Worm (Caenorhabditis elegans) whole organism, late embryonic: ENCODE data around the gene mtm-5.

Source experiments
- F13H6.1 ChIP-seq: sonication (generic microtip); optimal IDR thresholded peaks from 2 replicates; lab custom pipeline; 2016; ENCODE audit warnings: missing genetic modification characterization, missing compliant biosample characterization
- Y22D7AL.16 ChIP-seq: sonication (generic microtip); optimal IDR thresholded peaks from 2 replicates; lab custom pipeline; 2016; ENCODE audit warnings: missing genetic modification characterization, missing compliant biosample characterization
- ahr-1 ChIP-seq: sonication (generic microtip); optimal IDR thresholded peaks from 2 replicates; lab custom pipeline; 2016; ENCODE audit warnings: missing genetic modification characterization, missing compliant biosample characterization
- ceh-14 ChIP-seq: sonication (generic microtip); optimal IDR thresholded peaks from 2 replicates; lab custom pipeline; 2016; ENCODE audit warnings: missing genotype, missing genetic modification characterization, missing compliant biosample characterization
- ceh-2 ChIP-seq: sonication (generic microtip); optimal IDR thresholded peaks from 2 replicates; lab custom pipeline; 2016; ENCODE audit warnings: missing genotype, missing genetic modification characterization, missing compliant biosample characterization
- ceh-45 ChIP-seq: fragments of 200-800 bp; sonication (Bioruptor generic); IDR thresholded peaks from 2 replicates; pipeline ENCODE4 v1.3.6; 2022; ENCODE audit warnings: missing genetic modification reagents, missing genetic modification characterization, missing compliant biosample characterization
- ceh-48 ChIP-seq: sonication (generic microtip); optimal IDR thresholded peaks from 2 replicates; lab custom pipeline; 2016; ENCODE audit warnings: missing genetic modification characterization, inconsistent platforms, missing compliant biosample characterization
- ceh-6 ChIP-seq: fragments of 200-800 bp; sonication (Bioruptor generic); optimal IDR thresholded peaks from 2 replicates; lab custom pipeline; 2018; ENCODE audit warnings: mild to moderate bottlenecking, missing genetic modification characterization, missing compliant biosample characterization
- ceh-9 ChIP-seq: sonication (generic microtip); optimal IDR thresholded peaks from 2 replicates; lab custom pipeline; 2016; ENCODE audit warnings: mild to moderate bottlenecking, missing genetic modification characterization, inconsistent platforms, missing compliant biosample characterization
- che-1 ChIP-seq: sonication (generic microtip); optimal IDR thresholded peaks from 2 replicates; lab custom pipeline; 2016; ENCODE audit warnings: mild to moderate bottlenecking, missing genetic modification characterization, missing compliant biosample characterization
- elt-2 ChIP-seq: sonication (generic microtip); optimal IDR thresholded peaks from 2 replicates; lab custom pipeline; 2016; ENCODE audit warnings: missing genetic modification reagents, missing genetic modification characterization, missing compliant biosample characterization
- elt-4 ChIP-seq: sonication (generic microtip); optimal IDR thresholded peaks from 2 replicates; lab custom pipeline; 2016; ENCODE audit warnings: missing genetic modification characterization, missing compliant biosample characterization
- ets-4 ChIP-seq: sonication (generic microtip); optimal IDR thresholded peaks from 2 replicates; lab custom pipeline; 2016; ENCODE audit warnings: missing genetic modification characterization, missing compliant biosample characterization
- fax-1 ChIP-seq: sonication (generic microtip); optimal IDR thresholded peaks from 2 replicates; lab custom pipeline; 2016; ENCODE audit warnings: missing genotype, missing genetic modification characterization, missing compliant biosample characterization
- fkh-10 ChIP-seq: fragments of 150-350 bp; optimal IDR thresholded peaks from 2 replicates; lab custom pipeline; 2014; ENCODE audit warnings: missing biosample characterization, missing genetic modification reagents, missing genetic modification characterization
- fkh-6 ChIP-seq: sonication (generic microtip); optimal IDR thresholded peaks from 2 replicates; lab custom pipeline; 2016; ENCODE audit warnings: missing genetic modification characterization, missing compliant biosample characterization
- gmeb-2 ChIP-seq: sonication (generic microtip); optimal IDR thresholded peaks from 2 replicates; lab custom pipeline; 2016; ENCODE audit warnings: missing genetic modification characterization, inconsistent platforms, missing compliant biosample characterization
- hlh-15 ChIP-seq: sonication (generic microtip); optimal IDR thresholded peaks from 2 replicates; lab custom pipeline; 2016; ENCODE audit warnings: missing genetic modification characterization, missing compliant biosample characterization
- hlh-8 ChIP-seq: sonication (generic microtip); optimal IDR thresholded peaks from 2 replicates; lab custom pipeline; 2016; ENCODE audit warnings: missing genotype, missing genetic modification characterization, missing compliant biosample characterization
- lim-6 ChIP-seq: sonication (generic microtip); optimal IDR thresholded peaks from 2 replicates; lab custom pipeline; 2016; ENCODE audit warnings: missing genetic modification characterization, missing compliant biosample characterization
- lin-11 ChIP-seq: fragments of 200-800 bp; sonication (Bioruptor generic); optimal IDR thresholded peaks from 2 replicates; lab custom pipeline; 2018; ENCODE audit warnings: mild to moderate bottlenecking, missing genetic modification characterization, missing compliant biosample characterization
- madf-2 ChIP-seq: sonication (generic microtip); optimal IDR thresholded peaks from 2 replicates; lab custom pipeline; 2017; ENCODE audit warnings: missing genetic modification characterization, missing compliant biosample characterization
- mec-3 ChIP-seq: sonication (generic microtip); optimal IDR thresholded peaks from 2 replicates; lab custom pipeline; 2016; ENCODE audit warnings: borderline replicate concordance, missing genetic modification characterization, missing compliant biosample characterization
- nfya-1 ChIP-seq: sonication (generic microtip); optimal IDR thresholded peaks from 2 replicates; lab custom pipeline; 2017; ENCODE audit warnings: missing genetic modification characterization, mild to moderate bottlenecking, missing compliant biosample characterization, antibody characterized with exemption, moderate library complexity
- nhr-232 ChIP-seq: sonication (generic microtip); optimal IDR thresholded peaks from 2 replicates; lab custom pipeline; 2016; ENCODE audit warnings: missing genetic modification characterization, missing compliant biosample characterization
- npax-4 ChIP-seq: sonication (generic microtip); optimal IDR thresholded peaks from 2 replicates; lab custom pipeline; 2016; ENCODE audit warnings: missing genetic modification characterization, missing compliant biosample characterization
- pag-3 ChIP-seq: sonication (generic microtip); optimal IDR thresholded peaks from 2 replicates; lab custom pipeline; 2016; ENCODE audit warnings: missing compliant biosample characterization, missing genetic modification characterization, borderline replicate concordance
- pha-2 ChIP-seq: sonication (generic microtip); optimal IDR thresholded peaks from 2 replicates; lab custom pipeline; 2017; ENCODE audit warnings: mild to moderate bottlenecking, missing genetic modification characterization, missing compliant biosample characterization
- pha-4 ChIP-seq: fragments of 150-350 bp; optimal IDR thresholded peaks from 2 replicates; lab custom pipeline; 2018; ENCODE audit warnings: missing biosample characterization, missing genetic modification reagents, missing genetic modification characterization
- pqm-1 ChIP-seq: sonication (generic microtip); optimal IDR thresholded peaks from 2 replicates; lab custom pipeline; 2016; ENCODE audit warnings: missing genetic modification characterization, missing compliant biosample characterization
- ref-2 ChIP-seq: sonication (generic microtip); optimal IDR thresholded peaks from 2 replicates; lab custom pipeline; 2016; ENCODE audit warnings: missing genetic modification characterization, missing compliant biosample characterization
- rnt-1 ChIP-seq: sonication (generic microtip); optimal IDR thresholded peaks from 2 replicates; lab custom pipeline; 2016; ENCODE audit warnings: missing genetic modification characterization, missing compliant biosample characterization
- sox-2 ChIP-seq: fragments of 200-800 bp; sonication (Bioruptor generic); IDR thresholded peaks from 2 replicates; pipeline ENCODE4 v1.3.6; 2022; ENCODE audit warnings: missing genetic modification reagents, missing genetic modification characterization, missing compliant biosample characterization
- tbx-2 ChIP-seq: sonication (generic microtip); optimal IDR thresholded peaks from 2 replicates; lab custom pipeline; 2016; ENCODE audit warnings: missing genetic modification characterization, missing compliant biosample characterization
- tbx-7 ChIP-seq: sonication (generic microtip); optimal IDR thresholded peaks from 2 replicates; lab custom pipeline; 2016; ENCODE audit warnings: missing genotype, missing genetic modification characterization, missing compliant biosample characterization
- ttx-3 ChIP-seq: sonication (generic microtip); optimal IDR thresholded peaks from 2 replicates; lab custom pipeline; 2016; ENCODE audit warnings: missing genetic modification reagents, missing genetic modification characterization, missing compliant biosample characterization
- unc-55 ChIP-seq: sonication (generic microtip); optimal IDR thresholded peaks from 2 replicates; lab custom pipeline; 2017; ENCODE audit warnings: missing biosample characterization, missing genetic modification reagents, missing genetic modification characterization
- ztf-16 ChIP-seq: sonication (generic microtip); optimal IDR thresholded peaks from 2 replicates; lab custom pipeline; 2017; ENCODE audit warnings: missing genetic modification characterization, missing compliant biosample characterization

The mtm-5 gene

DNA sequence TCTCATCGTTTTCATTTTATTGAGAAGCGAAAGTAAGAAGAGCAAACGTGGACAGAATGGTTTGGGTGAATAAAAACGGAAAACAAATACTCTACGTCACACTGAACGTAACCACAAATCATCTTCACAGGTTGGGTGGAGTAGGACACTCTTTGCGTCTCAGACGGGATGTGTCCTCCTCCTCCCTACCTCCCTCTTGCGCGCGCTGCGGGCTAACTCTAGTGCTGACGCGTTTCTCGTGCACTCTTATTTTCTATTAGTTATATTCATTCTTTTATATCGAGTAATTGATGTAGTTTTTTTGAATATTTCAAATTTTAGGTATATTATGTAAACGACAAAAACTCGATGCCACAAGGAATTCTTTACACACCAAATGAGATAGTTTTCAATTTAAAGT, 833 bp upstream of the mtm-5 start, which contains the start of gene Y34B4A.7 (continued):
- TF ChIP-seq ceh-6 = no peak
- no peak for TF ChIP-seq che-1
- TF ChIP-seq lin-11 (tag; lab: Kevin White, UChicago) = no peak
- no peak for TF ChIP-seq nhr-232
- no peak for TF ChIP-seq elt-4 (tag; lab: Kevin White, UChicago)
- TF ChIP-seq pag-3 (tag; lab: Kevin White, UChicago) = no peak
- no peak for TF ChIP-seq hlh-8 (tag; lab: Kevin White, UChicago)
- no peak for TF ChIP-seq sox-2
- no peak for TF ChIP-seq fkh-6 (tag; lab: Kevin White, UChicago)
- TF ChIP-seq, all 69 proteins: peak for 11

DNA sequence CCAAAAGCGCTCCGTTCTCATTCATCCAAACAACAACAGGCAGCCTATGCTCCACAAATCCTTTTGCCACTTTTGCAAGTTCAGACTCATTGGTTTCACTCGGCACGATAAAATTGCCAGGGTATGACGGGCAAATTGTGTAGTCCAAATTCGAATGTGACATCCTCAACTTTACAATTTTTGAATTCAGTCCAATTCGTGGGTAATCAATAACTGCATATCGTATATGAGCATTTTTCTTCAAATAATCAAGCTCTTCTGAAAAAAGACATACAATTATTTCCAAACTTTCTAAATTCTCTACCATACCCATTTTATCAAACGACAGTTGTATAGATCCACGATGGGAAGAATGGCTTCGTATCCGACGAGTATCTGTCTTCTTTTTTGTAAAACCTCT, 5.0 kb downstream of the mtm-5 start:
- TF ChIP-seq pha-2 (no peak), lim-6 (tag; lab: Kevin White, UChicago) (no peak), hlh-15 (tag; lab: Kevin White, UChicago) (no peak), ceh-9 (tag; lab: Kevin White, UChicago) (no peak), ceh-2 (tag; lab: Kevin White, UChicago) (no peak), tbx-7 (tag; lab: Kevin White, UChicago) (no peak), unc-55 (GFP tag; lab: Kevin White, UChicago) (no peak), elt-2 (tag; lab: Kevin White, UChicago) (no peak), hlh-8 (tag; lab: Kevin White, UChicago) (no peak)

ce11 chrX:5226265-5226664, 16.9 kb downstream of the mtm-5 start, which contains the start of gene H28G03.3:
Gene H28G03.3, minus strand, starts transcription at chrX:5226365.
- TF ChIP-seq ceh-45 (GFP tag; lab: Robert Waterston, UW) (no peak), rnt-1 (tag; lab: Kevin White, UChicago) (no peak), unc-55 (GFP tag; lab: Kevin White, UChicago) (no peak), ttx-3 (tag; lab: Kevin White, UChicago) (no peak), F13H6.1 (tag; lab: Kevin White, UChicago) (no peak), pha-4 (tag; lab: Kevin White, UChicago) (no peak)

- no peak for TF ChIP-seq ceh-14 (tag; lab: Kevin White, UChicago)
- TF ChIP-seq ahr-1 (tag; lab: Kevin White, UChicago) = no peak
- TF ChIP-seq ceh-48 (tag; lab: Kevin White, UChicago) = no peak
- TF ChIP-seq mec-3 (tag; lab: Kevin White, UChicago) = no peak
- no peak for TF ChIP-seq gmeb-2
- no peak for TF ChIP-seq rnt-1 (tag; lab: Kevin White, UChicago)
- TF ChIP-seq npax-4 (tag; lab: Kevin White, UChicago) = no peak
- no peak for TF ChIP-seq nfya-1 (tag; lab: Kevin White, UChicago)
- no peak for TF ChIP-seq pqm-1 (tag; lab: Kevin White, UChicago)
- TF ChIP-seq pag-3 (tag; lab: Kevin White, UChicago) = no peak
- no peak for TF ChIP-seq madf-2 (tag; lab: Kevin White, UChicago)
- TF ChIP-seq ref-2 (tag; lab: Kevin White, UChicago) = no peak
- TF ChIP-seq elt-2 (tag; lab: Kevin White, UChicago) = no peak
- TF ChIP-seq fkh-6 (tag; lab: Kevin White, UChicago) = no peak
- TF ChIP-seq fax-1 (tag; lab: Kevin White, UChicago) = no peak
- no peak for TF ChIP-seq ztf-16 (tag; lab: Kevin White, UChicago)
- no peak for TF ChIP-seq ceh-45 (GFP tag; lab: Robert Waterston, UW)
- TF ChIP-seq lin-11 (tag; lab: Kevin White, UChicago) = no peak
Measured at ce11 chrX:5218323-5218722, 24.9 kb downstream of the mtm-5 start.

ce11 chrX:5216063-5216462, 27.1 kb downstream of the mtm-5 start, which contains the start of gene hrpa-2:
Gene hrpa-2, plus strand, starts transcription at chrX:5216363.
- TF ChIP-seq Y22D7AL.16 (tag; lab: Kevin White, UChicago) (no peak), fkh-10 (GFP tag; lab: Kevin White, UChicago) (no peak), tbx-2 (tag; lab: Kevin White, UChicago) (no peak), hlh-8 (tag; lab: Kevin White, UChicago) (no peak), fkh-6 (tag; lab: Kevin White, UChicago) (no peak), ceh-45 (GFP tag; lab: Robert Waterston, UW) (no peak), ets-4 (tag; lab: Kevin White, UChicago) (no peak), elt-2 (tag; lab: Kevin White, UChicago) (no peak), tbx-7 (tag; lab: Kevin White, UChicago) (no peak)
- TF ChIP-seq, all 69 proteins: peak for 0
